Worm (Caenorhabditis elegans): Measurements from ENCODE around the gene nspg-11.

ce11 chrIV:9323989-9324506 is at the start of gene nspg-11, which contains the start of gene F49C12.15:
- TF ChIP-seq unc-62 (GFP tag; optimal IDR thresholded peaks at IDR 0.05) (no peak), lin-39 (tag; optimal IDR thresholded peaks at IDR 0.05) (no peak), elt-3 (tag; optimal IDR thresholded peaks at IDR 0.05) (no peak), aly-2 (tag; optimal IDR thresholded peaks at IDR 0.05) (no peak), lsy-2 (tag; optimal IDR thresholded peaks at IDR 0.05) (no peak), ama-1 (optimal IDR thresholded peaks at IDR 0.05) (no peak), R02D3.7 (tag; optimal IDR thresholded peaks at IDR 0.05) (no peak), nhr-6 (tag; optimal IDR thresholded peaks at IDR 0.05) (no peak), ZK546.5 (tag; optimal IDR thresholded peaks at IDR 0.05) (no peak), mdl-1 (tag; optimal IDR thresholded peaks at IDR 0.05) (no peak)
